Worm (Caenorhabditis elegans): ENCODE data around the gene drn-1.

Gene drn-1

ce11 chrII:5293287-5293850 lies 21.7 kb upstream of the drn-1 start, which contains the start of gene ZK622.1 (continued):
- TF ChIP-seq unc-130 (tag; optimal IDR thresholded peaks at IDR 0.05) (peak; percentile 26), grh-1 (GFP tag; IDR thresholded peaks at IDR 0.05) (no peak), mep-1 (tag; optimal IDR thresholded peaks at IDR 0.05) (peak; percentile 6), elt-3 (tag; optimal IDR thresholded peaks at IDR 0.05) (no peak), swsn-7 (tag; optimal IDR thresholded peaks at IDR 0.05) (peak; percentile 17), pqm-1 (tag; optimal IDR thresholded peaks at IDR 0.05) (no peak), nhr-19 (GFP tag; conservative IDR thresholded peaks at IDR 0.05) (peak; percentile 54), nhr-237 (tag; optimal IDR thresholded peaks at IDR 0.05) (no peak), vab-15 (tag; optimal IDR thresholded peaks at IDR 0.05) (no peak), sup-37 (GFP tag; optimal IDR thresholded peaks at IDR 0.05) (no peak), nhr-71 (tag; optimal IDR thresholded peaks at IDR 0.05) (peak; percentile 44), skn-1 (tag; optimal IDR thresholded peaks at IDR 0.05) (no peak), pax-3 (tag; optimal IDR thresholded peaks at IDR 0.05) (no peak), lin-35 (GFP tag; optimal IDR thresholded peaks at IDR 0.05) (peak in 1 of 2 experiments; percentile 57), xbp-1 (tag; optimal IDR thresholded peaks at IDR 0.05) (no peak), nhr-20 (tag; optimal IDR thresholded peaks at IDR 0.05) (peak; percentile 13), mab-9 (GFP tag; IDR thresholded peaks at IDR 0.05) (no peak)

ce11 chrII:5292226-5292752 lies 20.6 kb upstream of the drn-1 start, which contains the start of gene ZK622.4:
ZK622.4 (plus strand) TSS chrII:5292702.
- TF ChIP-seq nhr-71 (tag; optimal IDR thresholded peaks at IDR 0.05) = peak; percentile 67
- TF ChIP-seq ztf-11 (tag; optimal IDR thresholded peaks at IDR 0.05) = no peak
- no peak for TF ChIP-seq pax-3 (tag; optimal IDR thresholded peaks at IDR 0.05)
- no peak for TF ChIP-seq efl-3 (GFP tag; optimal IDR thresholded peaks at IDR 0.05)
- TF ChIP-seq grh-1 (GFP tag; IDR thresholded peaks at IDR 0.05) = no peak
- TF ChIP-seq C16A3.4 (tag; optimal IDR thresholded peaks at IDR 0.05) = peak; percentile 71
- no peak for TF ChIP-seq pqm-1 (tag; optimal IDR thresholded peaks at IDR 0.05)
- TF ChIP-seq swsn-7 (tag; optimal IDR thresholded peaks at IDR 0.05) = peak; percentile 55
- no peak for TF ChIP-seq vab-15 (tag; optimal IDR thresholded peaks at IDR 0.05)
- TF ChIP-seq skn-1 (tag; optimal IDR thresholded peaks at IDR 0.05) = peak; percentile 25
- TF ChIP-seq ceh-90 (tag; optimal IDR thresholded peaks at IDR 0.05) = no peak
- no peak for TF ChIP-seq aly-2 (tag; optimal IDR thresholded peaks at IDR 0.05)
- TF ChIP-seq unc-86 (tag; optimal IDR thresholded peaks at IDR 0.05) = no peak
- TF ChIP-seq fkh-8 (tag; optimal IDR thresholded peaks at IDR 0.05) = peak; percentile 40
- TF ChIP-seq lin-15B (tag; optimal IDR thresholded peaks at IDR 0.05) = no peak
- TF ChIP-seq alr-1 (tag; optimal IDR thresholded peaks at IDR 0.05; ENCODE audit: borderline replicate concordance) = no peak
- peak; percentile 37 for TF ChIP-seq elt-2 (tag; optimal IDR thresholded peaks at IDR 0.05)
- no peak for TF ChIP-seq lin-39 (tag; optimal IDR thresholded peaks at IDR 0.05)
- TF ChIP-seq zip-4 (GFP tag; optimal IDR thresholded peaks at IDR 0.05) = no peak
- TF ChIP-seq elt-3 (tag; optimal IDR thresholded peaks at IDR 0.05) = peak in 1 of 6 experiments; percentile 56
- peak; percentile 27 to 49 for TF ChIP-seq efl-1 (optimal IDR thresholded peaks at IDR 0.05)
- peak; percentile 36 to 85 for TF ChIP-seq efl-1 (GFP tag; optimal IDR thresholded peaks at IDR 0.05 in 1 of 2)
- no peak for TF ChIP-seq ces-1 (GFP tag; optimal IDR thresholded peaks at IDR 0.05)
- TF ChIP-seq lsy-2 (tag; optimal IDR thresholded peaks at IDR 0.05) = peak; percentile 49 to 76
- peak; percentile 48 for TF ChIP-seq rnt-1 (tag; optimal IDR thresholded peaks at IDR 0.05)
- TF ChIP-seq C04F5.9 (tag; optimal IDR thresholded peaks at IDR 0.05) = no peak
- TF ChIP-seq sptf-1 (tag; optimal IDR thresholded peaks at IDR 0.05) = no peak
- TF ChIP-seq egl-13 (tag; optimal IDR thresholded peaks at IDR 0.05) = peak; percentile 9
- peak; percentile 30 for TF ChIP-seq tbx-2 (tag; optimal IDR thresholded peaks at IDR 0.05)
- peak; percentile 35 for TF ChIP-seq xbp-1 (tag; optimal IDR thresholded peaks at IDR 0.05)
- no peak for TF ChIP-seq unc-30 (tag; optimal IDR thresholded peaks at IDR 0.05)
- no peak for TF ChIP-seq mef-2 (tag; optimal IDR thresholded peaks at IDR 0.05)
- TF ChIP-seq nhr-19 (GFP tag; conservative IDR thresholded peaks at IDR 0.05) = peak; percentile 33
- TF ChIP-seq lin-35 (GFP tag; optimal IDR thresholded peaks at IDR 0.05) = peak; percentile 48 to 62
- TF ChIP-seq aha-1 (tag; optimal IDR thresholded peaks at IDR 0.05) = no peak
- no peak for TF ChIP-seq ceh-63 (GFP tag; optimal IDR thresholded peaks at IDR 0.05)
- TF ChIP-seq blmp-1 (tag; optimal IDR thresholded peaks at IDR 0.05) = peak; percentile 36
- peak; percentile 26 for TF ChIP-seq nhr-77 (tag; optimal IDR thresholded peaks at IDR 0.05)
- peak; percentile 15 for TF ChIP-seq nhr-90 (tag; optimal IDR thresholded peaks at IDR 0.05; ENCODE audit: poor library complexity)
- no peak for TF ChIP-seq ets-5 (GFP tag; IDR thresholded peaks at IDR 0.05)
- TF ChIP-seq fos-1 (tag; optimal IDR thresholded peaks at IDR 0.05) = peak; percentile 29
- peak; percentile 62 for TF ChIP-seq lin-14 (GFP tag; optimal IDR thresholded peaks at IDR 0.05)
- no peak for TF ChIP-seq ama-1 (optimal IDR thresholded peaks at IDR 0.05)

All from whole organism, L1 larva.